Worm (Caenorhabditis elegans): ENCODE results near the gene ZK637.12.
A peak's percentile ranks its signal among the peaks of the same experiment; 100 is the strongest.

ZK637.12 gene

ce11 chrIII:8923937-8924336, at the start of gene ZK637.12:
TSS of gene ZK637.12 (plus strand) at chrIII:8924237.
- TF ChIP-seq ceh-82 (tag; optimal IDR thresholded peaks at IDR 0.05) (no peak), lin-13 (GFP tag; optimal IDR thresholded peaks at IDR 0.05) (no peak), unc-30 (tag; optimal IDR thresholded peaks at IDR 0.05) (no peak), nhr-28 (tag; optimal IDR thresholded peaks at IDR 0.05) (no peak), fos-1 (tag; optimal IDR thresholded peaks at IDR 0.05) (no peak), nhr-11 (tag; optimal IDR thresholded peaks at IDR 0.05) (no peak), pag-3 (tag; optimal IDR thresholded peaks at IDR 0.05; ENCODE audit: borderline replicate concordance, insufficient read depth) (no peak), ama-1 (optimal IDR thresholded peaks at IDR 0.05) (no peak), mdl-1 (tag; optimal IDR thresholded peaks at IDR 0.05) (no peak), fkh-8 (tag; optimal IDR thresholded peaks at IDR 0.05) (no peak), lin-15B (tag; optimal IDR thresholded peaks at IDR 0.05) (no peak), aly-2 (tag; optimal IDR thresholded peaks at IDR 0.05) (no peak), pqm-1 (tag; optimal IDR thresholded peaks at IDR 0.05) (no peak)

- TF ChIP-seq C04F5.9 (tag; optimal IDR thresholded peaks at IDR 0.05) (no peak), lin-14 (GFP tag; optimal IDR thresholded peaks at IDR 0.05) (peak; percentile 49), fkh-10 (GFP tag; optimal IDR thresholded peaks at IDR 0.05) (peak; percentile 93)
Observed at ce11 chrIII:8877002-8877401, 47.0 kb upstream of the ZK637.12 start, which contains the start of gene K01F9.2. TSS of gene K01F9.2 (minus strand) at chrIII:8877128.

ce11 chrIII:8878960-8879359, 45.1 kb upstream of the ZK637.12 start:
- TF ChIP-seq lir-3 (tag; optimal IDR thresholded peaks at IDR 0.05; ENCODE audit: poor library complexity) (no peak), ces-1 (GFP tag; optimal IDR thresholded peaks at IDR 0.05) (no peak), sptf-1 (tag; optimal IDR thresholded peaks at IDR 0.05) (no peak), zag-1 (tag; optimal IDR thresholded peaks at IDR 0.05) (no peak), ceh-90 (tag; optimal IDR thresholded peaks at IDR 0.05) (no peak), egl-27 (tag; optimal IDR thresholded peaks at IDR 0.05) (no peak), C04F5.9 (tag; optimal IDR thresholded peaks at IDR 0.05) (no peak), dpl-1 (GFP tag; optimal IDR thresholded peaks at IDR 0.05) (no peak), alr-1 (tag; optimal IDR thresholded peaks at IDR 0.05; ENCODE audit: borderline replicate concordance) (no peak), ceh-63 (GFP tag; optimal IDR thresholded peaks at IDR 0.05) (no peak), efl-3 (GFP tag; optimal IDR thresholded peaks at IDR 0.05) (no peak), ceh-88 (GFP tag; IDR thresholded peaks at IDR 0.05) (no peak), rnt-1 (tag; optimal IDR thresholded peaks at IDR 0.05) (no peak), lin-35 (GFP tag; optimal IDR thresholded peaks at IDR 0.05) (no peak), pag-3 (tag; optimal IDR thresholded peaks at IDR 0.05; ENCODE audit: borderline replicate concordance, insufficient read depth) (no peak), vab-15 (tag; optimal IDR thresholded peaks at IDR 0.05) (no peak)

- TF ChIP-seq elt-3 (tag; optimal IDR thresholded peaks at IDR 0.05) (no peak), ceh-88 (GFP tag; IDR thresholded peaks at IDR 0.05) (no peak), C16A3.4 (tag; optimal IDR thresholded peaks at IDR 0.05) (no peak), sptf-1 (tag; optimal IDR thresholded peaks at IDR 0.05) (no peak), dsc-1 (tag; optimal IDR thresholded peaks at IDR 0.05) (no peak), isw-1 (GFP tag; IDR thresholded peaks at IDR 0.05) (no peak), efl-1 (optimal IDR thresholded peaks at IDR 0.05) (no peak), efl-1 (GFP tag; optimal IDR thresholded peaks at IDR 0.05 in 1 of 2) (no peak), hpl-2 (GFP tag; optimal IDR thresholded peaks at IDR 0.05) (no peak), alr-1 (tag; optimal IDR thresholded peaks at IDR 0.05; ENCODE audit: borderline replicate concordance) (no peak), grh-1 (GFP tag; IDR thresholded peaks at IDR 0.05) (no peak), unc-98 (GFP tag; IDR thresholded peaks at IDR 0.05) (no peak), skn-1 (tag; optimal IDR thresholded peaks at IDR 0.05) (no peak), hlh-17 (GFP tag; optimal IDR thresholded peaks at IDR 0.05; ENCODE audit: borderline replicate concordance) (no peak), ceh-8 (GFP tag; optimal IDR thresholded peaks at IDR 0.05) (no peak), unc-62 (GFP tag; optimal IDR thresholded peaks at IDR 0.05) (no peak), lin-13 (GFP tag; optimal IDR thresholded peaks at IDR 0.05) (no peak), egl-13 (tag; optimal IDR thresholded peaks at IDR 0.05) (no peak)
Observed at ce11 chrIII:8882333-8882732, 41.7 kb upstream of the ZK637.12 start.

All from whole organism, L1 larva.